Worm (Caenorhabditis elegans) whole organism, L3 larva: ENCODE data around the gene clec-170.
A peak's percentile ranks its signal among the peaks of the same experiment; 100 is the strongest.

ENCODE experiments used
- R02D3.7 ChIP-seq: fragments of 150-350 bp; optimal IDR thresholded peaks from 2 replicates; lab custom pipeline; 2014; ENCODE audit warnings: missing biosample characterization, missing genetic modification characterization
- ZK546.5 ChIP-seq: sonication (generic microtip); optimal IDR thresholded peaks from 2 replicates; lab custom pipeline; 2017; ENCODE audit warnings: missing biosample characterization, missing genetic modification characterization
- ama-1 ChIP-seq: fragments of 150-350 bp; optimal IDR thresholded peaks from 2 replicates; lab custom pipeline; 2018
- ceh-28 ChIP-seq: fragments of 150-350 bp; optimal IDR thresholded peaks from 2 replicates; lab custom pipeline; 2014; ENCODE audit warnings: missing biosample characterization, missing genetic modification reagents, missing genetic modification characterization
- ceh-82 ChIP-seq: fragments of 150-350 bp; optimal IDR thresholded peaks from 2 replicates; lab custom pipeline; 2014; ENCODE audit warnings: missing biosample characterization, missing genetic modification characterization
- ceh-9 ChIP-seq: sonication (generic microtip); optimal IDR thresholded peaks from 2 replicates; lab custom pipeline; 2018; ENCODE audit warnings: missing biosample characterization, missing genetic modification characterization
- egl-27 ChIP-seq: sonication (generic microtip); optimal IDR thresholded peaks from 4 replicates; lab custom pipeline; 2017; ENCODE audit warnings: missing biosample characterization, missing genetic modification reagents, missing genetic modification characterization
- egl-5 ChIP-seq: fragments of 150-350 bp; optimal IDR thresholded peaks from 2 replicates; lab custom pipeline; 2017; ENCODE audit warnings: missing biosample characterization, missing genetic modification reagents, missing genetic modification characterization, inconsistent platforms
- elt-1 ChIP-seq: fragments of 150-350 bp; optimal IDR thresholded peaks from 2 replicates; lab custom pipeline; 2014; ENCODE audit warnings: missing biosample characterization, missing genetic modification characterization
- elt-2 ChIP-seq: sonication (generic microtip); optimal IDR thresholded peaks from 2 replicates; lab custom pipeline; 2016; ENCODE audit warnings: missing genetic modification reagents, mild to moderate bottlenecking, missing genetic modification characterization, missing compliant biosample characterization
- elt-3 ChIP-seq, 3 experiments: fragments of 150-350 bp in 1 of 3; sonication (generic microtip) in 2 of 3; optimal IDR thresholded peaks; 2 replicates in 2 of 3; 4 replicates in 1 of 3; lab custom pipeline; 2014 to 2017; ENCODE audit warnings: missing biosample characterization in 3 of 3, missing genetic modification characterization in 3 of 3
- fkh-10 ChIP-seq: sonication (generic microtip); optimal IDR thresholded peaks from 2 replicates; lab custom pipeline; 2017; ENCODE audit warnings: missing biosample characterization, missing genetic modification reagents, missing genetic modification characterization
- fos-1 ChIP-seq: fragments of 150-350 bp; optimal IDR thresholded peaks from 2 replicates; lab custom pipeline; 2014; ENCODE audit warnings: missing biosample characterization, missing genetic modification characterization
- hmg-11 ChIP-seq: sonication (generic microtip); optimal IDR thresholded peaks from 2 replicates; lab custom pipeline; 2016; ENCODE audit warnings: missing genetic modification characterization, missing compliant biosample characterization
- jun-1 ChIP-seq: fragments of 150-350 bp; optimal IDR thresholded peaks from 2 replicates; lab custom pipeline; 2014; ENCODE audit warnings: missing biosample characterization, missing genetic modification reagents, missing genetic modification characterization
- lin-39 ChIP-seq: fragments of 150-350 bp; optimal IDR thresholded peaks from 2 replicates; lab custom pipeline; 2018; ENCODE audit warnings: missing biosample characterization, missing genetic modification reagents, missing genetic modification characterization
- mdl-1 ChIP-seq: fragments of 150-350 bp; optimal IDR thresholded peaks from 2 replicates; lab custom pipeline; 2014; ENCODE audit warnings: missing biosample characterization, missing genetic modification characterization
- mml-1 ChIP-seq: fragments of 150-350 bp; sonication (generic microtip); optimal IDR thresholded peaks from 3 replicates; lab custom pipeline; 2014; ENCODE audit warnings: missing biosample characterization, missing genetic modification characterization
- nfya-1 ChIP-seq: sonication (generic microtip); optimal IDR thresholded peaks from 2 replicates; lab custom pipeline; 2017; ENCODE audit warnings: missing genetic modification characterization, mild to moderate bottlenecking, missing compliant biosample characterization, antibody characterized with exemption, moderate library complexity; ENCODE audit not compliant: insufficient read depth
- nhr-12 ChIP-seq: fragments of 150-350 bp; optimal IDR thresholded peaks from 2 replicates; lab custom pipeline; 2014; ENCODE audit warnings: missing biosample characterization, missing genetic modification characterization
- nhr-23 ChIP-seq: fragments of 150-350 bp; optimal IDR thresholded peaks from 2 replicates; lab custom pipeline; 2014; ENCODE audit warnings: missing biosample characterization, missing genetic modification reagents, missing genetic modification characterization
- nhr-237 ChIP-seq: fragments of 150-350 bp; optimal IDR thresholded peaks from 2 replicates; lab custom pipeline; 2014; ENCODE audit warnings: missing biosample characterization, missing genetic modification characterization
- nhr-25 ChIP-seq: sonication (generic microtip); optimal IDR thresholded peaks from 2 replicates; lab custom pipeline; 2017; ENCODE audit warnings: missing biosample characterization, missing genetic modification characterization
- nhr-28 ChIP-seq: fragments of 150-350 bp; optimal IDR thresholded peaks from 2 replicates; lab custom pipeline; 2014; ENCODE audit warnings: missing biosample characterization, missing genetic modification characterization
- nhr-67 ChIP-seq: fragments of 150-350 bp; optimal IDR thresholded peaks from 2 replicates; lab custom pipeline; 2014; ENCODE audit warnings: missing biosample characterization, missing genetic modification characterization
- nhr-77 ChIP-seq: fragments of 150-350 bp; optimal IDR thresholded peaks from 2 replicates; lab custom pipeline; 2014; ENCODE audit warnings: missing biosample characterization, missing genetic modification characterization
- pqm-1 ChIP-seq: fragments of 150-350 bp; optimal IDR thresholded peaks from 2 replicates; lab custom pipeline; 2017; ENCODE audit warnings: missing biosample characterization, missing genetic modification characterization, inconsistent platforms
- sea-2 ChIP-seq: fragments of 150-350 bp; sonication (generic microtip); optimal IDR thresholded peaks from 4 replicates; lab custom pipeline; 2014; ENCODE audit warnings: missing biosample characterization, missing genetic modification reagents, missing genetic modification characterization
- skn-1 ChIP-seq: fragments of 150-350 bp; optimal IDR thresholded peaks from 2 replicates; lab custom pipeline; 2014; ENCODE audit warnings: missing biosample characterization, missing genetic modification characterization
- snpc-4 ChIP-seq: fragments of 150-350 bp; optimal IDR thresholded peaks from 2 replicates; lab custom pipeline; 2014; ENCODE audit warnings: missing biosample characterization, missing genetic modification characterization
- tbx-2 ChIP-seq: sonication (generic microtip); optimal IDR thresholded peaks from 2 replicates; lab custom pipeline; 2016; ENCODE audit warnings: mild to moderate bottlenecking, missing genetic modification characterization, missing compliant biosample characterization
- unc-39 ChIP-seq: sonication (generic microtip); optimal IDR thresholded peaks from 4 replicates; lab custom pipeline; 2017; ENCODE audit warnings: missing biosample characterization, missing genetic modification characterization
- zag-1 ChIP-seq: fragments of 150-350 bp; optimal IDR thresholded peaks from 2 replicates; lab custom pipeline; 2014; ENCODE audit warnings: missing biosample characterization, missing genetic modification characterization
- ztf-11 ChIP-seq: fragments of 150-350 bp; optimal IDR thresholded peaks from 2 replicates; lab custom pipeline; 2014; ENCODE audit warnings: missing biosample characterization, missing genetic modification characterization
- ztf-4 ChIP-seq: fragments of 150-350 bp; optimal IDR thresholded peaks from 2 replicates; lab custom pipeline; 2014; ENCODE audit warnings: missing biosample characterization, missing genetic modification characterization

clec-170 gene

DNA sequence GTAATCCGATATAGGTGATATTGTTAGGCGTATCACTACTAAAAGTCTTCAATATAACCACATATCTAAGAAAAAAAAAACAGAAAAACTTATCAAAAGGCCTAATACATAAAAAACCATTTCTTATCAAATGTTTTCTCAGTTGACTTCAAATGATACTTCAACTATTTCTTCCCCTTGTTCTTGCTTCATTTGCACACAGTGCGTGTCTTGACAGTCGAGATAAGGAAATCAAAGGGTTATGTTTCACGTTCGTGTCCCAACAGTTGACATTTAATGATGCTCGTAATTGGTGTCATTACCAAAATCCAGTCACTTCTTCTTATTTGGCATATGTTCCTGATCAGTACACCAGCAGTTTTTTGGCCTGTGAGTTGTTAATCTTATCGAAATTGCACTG, at the start of gene clec-170:
Gene clec-170 (plus strand): TSS at position 143 of the 400 bp plus-strand sequence.
- TF ChIP-seq nhr-237 (tag; lab: Kevin White, UChicago) = no peak
- peak; percentile 81 for TF ChIP-seq elt-2 (tag; lab: Kevin White, UChicago)
- peak; percentile 12 for TF ChIP-seq pqm-1 (tag; lab: Kevin White, UChicago)
- TF ChIP-seq ceh-28 (tag; lab: Kevin White, UChicago) = no peak
- TF ChIP-seq snpc-4 = no peak

DNA sequence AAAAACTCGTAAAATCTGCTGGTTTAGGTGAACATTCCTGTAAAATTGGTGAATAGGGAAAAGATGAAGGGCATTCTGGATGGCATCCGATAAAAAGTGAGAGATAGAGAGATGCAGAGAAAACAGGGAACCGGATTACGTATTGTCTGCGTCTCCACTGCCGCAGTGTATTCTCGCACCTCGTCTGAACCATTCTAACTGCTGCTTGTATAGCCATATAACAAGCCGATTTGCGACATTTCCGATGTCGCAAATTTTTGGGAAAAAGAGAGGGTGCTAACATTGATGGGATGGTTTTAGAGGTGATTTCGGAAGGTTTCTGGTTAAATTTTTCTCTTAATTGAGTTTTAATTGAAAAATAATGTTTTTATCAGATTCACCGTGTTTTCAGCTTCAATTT, 45.5 kb upstream of the clec-170 start, which contains the start of gene W09G12.10:
Gene W09G12.10 (minus strand): TSS at position 121 of the 400 bp plus-strand sequence.
- TF ChIP-seq unc-39 (tag; lab: Kevin White, UChicago) (no peak), nhr-25 (peak; percentile 58), nhr-67 (tag; lab: Kevin White, UChicago) (no peak), R02D3.7 (tag; lab: Kevin White, UChicago) (no peak), nhr-23 (tag; lab: Kevin White, UChicago) (no peak), sea-2 (GFP tag; lab: Kevin White, UChicago) (no peak), zag-1 (tag; lab: Kevin White, UChicago) (no peak), ceh-82 (tag; lab: Kevin White, UChicago) (no peak), elt-1 (tag; lab: Kevin White, UChicago) (no peak), egl-27 (tag; lab: Kevin White, UChicago) (no peak), lin-39 (tag; lab: Kevin White, UChicago) (no peak), ztf-4 (tag; lab: Kevin White, UChicago) (no peak), mdl-1 (no peak), ama-1 (lab: Kevin White, UChicago) (no peak), elt-3 (tag; optimal IDR thresholded peaks at IDR 0.05; lab: Kevin White, UChicago) (no peak), nhr-77 (tag; lab: Kevin White, UChicago) (no peak), fkh-10 (GFP tag; lab: Kevin White, UChicago) (no peak), snpc-4 (no peak), nhr-28 (no peak), nfya-1 (peak; percentile 4), skn-1 (tag; lab: Kevin White, UChicago) (no peak), ZK546.5 (tag; lab: Kevin White, UChicago) (no peak), egl-5 (tag; lab: Kevin White, UChicago) (peak; percentile 50), tbx-2 (tag; lab: Kevin White, UChicago) (no peak), pqm-1 (tag; lab: Kevin White, UChicago) (no peak), ceh-28 (tag; lab: Kevin White, UChicago) (no peak)

- TF ChIP-seq nhr-23 (tag; lab: Kevin White, UChicago) (peak; percentile 18), mml-1 (tag; lab: Kevin White, UChicago) (no peak)
Observed at ce11 chrIV:1224781-1225180, 41.9 kb upstream of the clec-170 start.

ce11 chrIV:1225596-1226232, 41.0 kb upstream of the clec-170 start, which contains the start of gene W09G12.8:
Gene W09G12.8 (plus strand): TSS chrIV:1226182.
- TF ChIP-seq egl-27 (tag; lab: Kevin White, UChicago) = no peak
- TF ChIP-seq ztf-11 = no peak
- TF ChIP-seq fos-1 (tag; lab: Kevin White, UChicago) = no peak
- no peak for TF ChIP-seq zag-1 (tag; lab: Kevin White, UChicago)
- no peak for TF ChIP-seq nhr-12 (tag; lab: Kevin White, UChicago)
- TF ChIP-seq mdl-1 = no peak
- no peak for TF ChIP-seq ceh-9 (tag; lab: Kevin White, UChicago)
- no peak for TF ChIP-seq mml-1 (tag; lab: Kevin White, UChicago)
- TF ChIP-seq elt-3 (tag; optimal IDR thresholded peaks at IDR 0.05; lab: Kevin White, UChicago) = no peak
- no peak for TF ChIP-seq egl-5 (tag; lab: Kevin White, UChicago)
- no peak for TF ChIP-seq jun-1 (tag; lab: Kevin White, UChicago)
- no peak for TF ChIP-seq hmg-11 (tag; lab: Kevin White, UChicago)
- no peak for TF ChIP-seq ceh-28 (tag; lab: Kevin White, UChicago)
